Worm (Caenorhabditis elegans) whole organism, midembryonic: Measurements from ENCODE around the gene F45E1.4.

ENCODE experiments used
- T22C8.4 ChIP-seq: fragments of 200-800 bp; sonication (Bioruptor generic); IDR thresholded peaks from 2 replicates; pipeline ENCODE4 v1.3.6; 2022; ENCODE audit warnings: missing genetic modification characterization, missing compliant biosample characterization
- flt-1 ChIP-seq: fragments of 200-800 bp; sonication (Bioruptor generic); IDR thresholded peaks from 2 replicates; pipeline ENCODE4 v1.3.6; 2022; ENCODE audit warnings: missing genetic modification characterization, missing compliant biosample characterization
- med-1 ChIP-seq: sonication (generic microtip); optimal IDR thresholded peaks from 2 replicates; lab custom pipeline; 2017; ENCODE audit warnings: missing genetic modification characterization, mild to moderate bottlenecking, missing compliant biosample characterization, antibody characterized with exemption, missing genetic modification reagents; ENCODE audit not compliant: insufficient read depth
- tab-1 ChIP-seq: fragments of 200-800 bp; sonication (Bioruptor generic); IDR thresholded peaks from 2 replicates; pipeline ENCODE4 v1.3.6; 2022; ENCODE audit warnings: missing genetic modification characterization, missing compliant biosample characterization
- ztf-23 ChIP-seq: fragments of 200-800 bp; sonication (Bioruptor generic); IDR thresholded peaks from 2 replicates; pipeline ENCODE4 v1.3.6; 2022; ENCODE audit warnings: missing genetic modification reagents, missing genetic modification characterization, missing compliant biosample characterization
- ztf-29 ChIP-seq: fragments of 200-800 bp; sonication (Bioruptor generic); IDR thresholded peaks from 2 replicates; pipeline ENCODE4 v1.3.6; 2022; ENCODE audit warnings: missing genetic modification reagents, missing genetic modification characterization, missing compliant biosample characterization

DNA sequence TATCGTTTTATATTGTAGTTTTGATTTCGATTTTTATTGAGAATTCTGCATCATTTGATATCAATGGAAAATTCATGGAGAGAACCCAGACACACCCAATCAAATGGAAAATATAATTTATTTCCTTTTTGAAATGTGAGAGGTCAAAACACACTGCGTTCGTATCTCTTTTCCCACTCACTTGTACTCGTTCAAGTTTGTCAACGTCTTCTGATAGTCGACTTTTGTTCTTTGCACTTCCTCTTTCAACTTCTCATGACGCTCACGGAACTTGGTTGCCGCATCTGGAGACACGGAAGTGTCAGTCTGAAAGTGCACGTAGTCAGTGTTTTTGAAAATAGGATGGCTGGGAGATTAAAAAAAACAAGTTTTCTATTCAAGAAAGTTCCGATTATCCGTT is 4.5 kb downstream of the F45E1.4 start:
- TF ChIP-seq T22C8.4 (GFP tag; lab: Robert Waterston, UW) (no peak), tab-1 (GFP tag; lab: Robert Waterston, UW) (no peak), med-1 (GFP tag; lab: Kevin White, UChicago) (no peak), ztf-23 (GFP tag; lab: Robert Waterston, UW) (no peak), flt-1 (GFP tag; lab: Robert Waterston, UW) (no peak), ztf-29 (GFP tag; lab: Robert Waterston, UW) (no peak)
